Worm (Caenorhabditis elegans) whole organism, early embryonic: ENCODE results near the gene C39B10.4.

ENCODE experiments used
- B0310.2 ChIP-seq: sonication (generic microtip); optimal IDR thresholded peaks from 2 replicates; lab custom pipeline; 2016; ENCODE audit warnings: mild to moderate bottlenecking, missing genetic modification characterization, missing compliant biosample characterization
- F13C5.2 ChIP-seq: sonication (generic microtip); optimal IDR thresholded peaks from 2 replicates; lab custom pipeline; 2017; ENCODE audit warnings: mild to moderate bottlenecking, missing genetic modification characterization, inconsistent platforms, missing compliant biosample characterization
- aly-1 ChIP-seq: sonication (generic microtip); optimal IDR thresholded peaks from 2 replicates; lab custom pipeline; 2016; ENCODE audit warnings: missing genetic modification characterization, missing compliant biosample characterization
- ama-1 ChIP-seq: fragments of 150-350 bp; optimal IDR thresholded peaks from 2 replicates; lab custom pipeline; 2014
- ceh-13 ChIP-seq: fragments of 200-800 bp; sonication (Bioruptor generic); optimal IDR thresholded peaks from 2 replicates; lab custom pipeline; 2018; ENCODE audit warnings: mild to moderate bottlenecking, missing genetic modification characterization, missing compliant biosample characterization
- ceh-36 ChIP-seq: sonication (generic microtip); optimal IDR thresholded peaks from 2 replicates; lab custom pipeline; 2016; ENCODE audit warnings: missing genetic modification characterization, inconsistent platforms, missing compliant biosample characterization
- ets-7 ChIP-seq: sonication (generic microtip); optimal IDR thresholded peaks from 2 replicates; lab custom pipeline; 2016; ENCODE audit warnings: missing genotype, missing genetic modification characterization, missing compliant biosample characterization
- flt-1 ChIP-seq: fragments of 200-800 bp; sonication (Bioruptor generic); IDR thresholded peaks from 2 replicates; pipeline ENCODE4 v1.3.6; 2022; ENCODE audit warnings: missing genetic modification characterization, missing compliant biosample characterization
- hmbx-1 ChIP-seq: sonication (generic microtip); optimal IDR thresholded peaks from 2 replicates; lab custom pipeline; 2016; ENCODE audit warnings: mild to moderate bottlenecking, missing genetic modification characterization, missing compliant biosample characterization
- hmg-4 ChIP-seq: fragments of 200-800 bp; sonication (Bioruptor generic); optimal IDR thresholded peaks from 2 replicates; lab custom pipeline; 2018; ENCODE audit warnings: mild to moderate bottlenecking, missing genetic modification characterization, missing compliant biosample characterization
- hnd-1 ChIP-seq: sonication (generic microtip); optimal IDR thresholded peaks from 2 replicates; lab custom pipeline; 2016; ENCODE audit warnings: missing genetic modification characterization, missing compliant biosample characterization
- pes-1 ChIP-seq: fragments of 200-800 bp; sonication (Bioruptor generic); IDR thresholded peaks from 2 replicates; pipeline ENCODE4 v1.3.6; 2022; ENCODE audit warnings: missing genetic modification reagents, missing genetic modification characterization, missing compliant biosample characterization
- scrt-1 ChIP-seq: fragments of 200-800 bp; sonication (Bioruptor generic); IDR thresholded peaks from 2 replicates; pipeline ENCODE4 v1.3.6; 2022; ENCODE audit warnings: missing genetic modification characterization, missing compliant biosample characterization
- sea-1 ChIP-seq: fragments of 200-800 bp; sonication (Bioruptor generic); conservative IDR thresholded peaks from 2 replicates; pipeline ENCODE4 v1.3.6; 2022; ENCODE audit warnings: missing genetic modification characterization, missing compliant biosample characterization
- tbx-11 ChIP-seq: fragments of 200-800 bp; sonication (Bioruptor generic); IDR thresholded peaks from 2 replicates; pipeline ENCODE4 v1.3.6; 2022; ENCODE audit warnings: missing genetic modification characterization, missing compliant biosample characterization
- tbx-37 ChIP-seq: fragments of 200-800 bp; sonication (Bioruptor generic); conservative IDR thresholded peaks from 2 replicates; pipeline ENCODE4 v1.3.6; 2022; ENCODE audit warnings: missing genetic modification reagents, missing genetic modification characterization, missing compliant biosample characterization
- tra-4 ChIP-seq: sonication (generic microtip); optimal IDR thresholded peaks from 2 replicates; lab custom pipeline; 2017; ENCODE audit warnings: missing genetic modification characterization, missing compliant biosample characterization

The C39B10.4 gene

ce11 chrX:10453960-10454359 is 9.2 kb downstream of the C39B10.4 start, which contains the start of gene lgc-41:
TSS of gene lgc-41 (plus strand) at chrX:10454260.
- TF ChIP-seq ama-1 (lab: Kevin White, UChicago) (no peak), hmg-4 (GFP tag; lab: Kevin White, UChicago) (no peak), pes-1 (no peak), hnd-1 (tag; lab: Kevin White, UChicago) (no peak), aly-1 (tag; lab: Kevin White, UChicago) (no peak), flt-1 (GFP tag; lab: Robert Waterston, UW) (no peak), B0310.2 (no peak), tbx-11 (no peak), tra-4 (tag; lab: Kevin White, UChicago) (no peak), scrt-1 (GFP tag; lab: Robert Waterston, UW) (no peak), F13C5.2 (tag; lab: Kevin White, UChicago) (no peak), ets-7 (tag; lab: Kevin White, UChicago) (no peak), sea-1 (GFP tag; lab: Robert Waterston, UW) (no peak), ceh-36 (tag; lab: Kevin White, UChicago) (no peak)

ce11 chrX:10462391-10462790 is 17.6 kb downstream of the C39B10.4 start:
- no peak for TF ChIP-seq pes-1
- no peak for TF ChIP-seq tbx-37 (GFP tag; lab: Robert Waterston, UW)

ce11 chrX:10463542-10463941 is 18.7 kb downstream of the C39B10.4 start, which contains the start of gene C39B10.1:
TSS of gene C39B10.1 (minus strand) at chrX:10463642.
- TF ChIP-seq ceh-13: no peak
- no peak for TF ChIP-seq ceh-36 (tag; lab: Kevin White, UChicago)
- no peak for TF ChIP-seq scrt-1 (GFP tag; lab: Robert Waterston, UW)
- TF ChIP-seq hmbx-1: no peak
- no peak for TF ChIP-seq hmg-4 (GFP tag; lab: Kevin White, UChicago)
- TF ChIP-seq tbx-37 (GFP tag; lab: Robert Waterston, UW): no peak
- TF ChIP-seq tbx-11: no peak
- TF ChIP-seq ama-1 (lab: Kevin White, UChicago): no peak
- TF ChIP-seq ets-7 (tag; lab: Kevin White, UChicago): no peak
- TF ChIP-seq B0310.2: no peak
- no peak for TF ChIP-seq tra-4 (tag; lab: Kevin White, UChicago)
- TF ChIP-seq sea-1 (GFP tag; lab: Robert Waterston, UW): no peak
- TF ChIP-seq pes-1: no peak
- no peak for TF ChIP-seq aly-1 (tag; lab: Kevin White, UChicago)
- TF ChIP-seq hnd-1 (tag; lab: Kevin White, UChicago): no peak
- no peak for TF ChIP-seq F13C5.2 (tag; lab: Kevin White, UChicago)
- TF ChIP-seq flt-1 (GFP tag; lab: Robert Waterston, UW): no peak

ce11 chrX:10474998-10475577 is 30.3 kb downstream of the C39B10.4 start, which contains the start of gene elt-4:
TSS of gene elt-4 (plus strand) at chrX:10475527.
- no peak for TF ChIP-seq aly-1 (tag; lab: Kevin White, UChicago)
- TF ChIP-seq ama-1 (lab: Kevin White, UChicago): no peak
- no peak for TF ChIP-seq F13C5.2 (tag; lab: Kevin White, UChicago)
- no peak for TF ChIP-seq scrt-1 (GFP tag; lab: Robert Waterston, UW)
- TF ChIP-seq B0310.2: no peak
- TF ChIP-seq tra-4 (tag; lab: Kevin White, UChicago): no peak
- no peak for TF ChIP-seq ceh-13
- no peak for TF ChIP-seq tbx-11
- no peak for TF ChIP-seq ceh-36 (tag; lab: Kevin White, UChicago)
- TF ChIP-seq ets-7 (tag; lab: Kevin White, UChicago): no peak
- no peak for TF ChIP-seq hnd-1 (tag; lab: Kevin White, UChicago)
- no peak for TF ChIP-seq hmbx-1
- no peak for TF ChIP-seq pes-1

ce11 chrX:10476573-10476972 is 31.8 kb downstream of the C39B10.4 start, which contains the start of gene C39B10.7:
TSS of gene C39B10.7 (plus strand) at chrX:10476873.
- no peak for TF ChIP-seq tbx-11

- no peak for TF ChIP-seq sea-1 (GFP tag; lab: Robert Waterston, UW)
- TF ChIP-seq hnd-1 (tag; lab: Kevin White, UChicago): no peak
- TF ChIP-seq tra-4 (tag; lab: Kevin White, UChicago): no peak
- TF ChIP-seq scrt-1 (GFP tag; lab: Robert Waterston, UW): no peak
- TF ChIP-seq F13C5.2 (tag; lab: Kevin White, UChicago): no peak
- no peak for TF ChIP-seq hmbx-1
- no peak for TF ChIP-seq pes-1
- no peak for TF ChIP-seq ceh-36 (tag; lab: Kevin White, UChicago)
- no peak for TF ChIP-seq hmg-4 (GFP tag; lab: Kevin White, UChicago)
- TF ChIP-seq tbx-11: no peak
- TF ChIP-seq B0310.2: no peak
- TF ChIP-seq tbx-37 (GFP tag; lab: Robert Waterston, UW): no peak
- TF ChIP-seq ceh-13: no peak
- TF ChIP-seq ets-7 (tag; lab: Kevin White, UChicago): no peak
- TF ChIP-seq ama-1 (lab: Kevin White, UChicago): no peak
- TF ChIP-seq aly-1 (tag; lab: Kevin White, UChicago): no peak
These were observed 32.6 kb downstream of the C39B10.4 start for ce11 chrX:10477172-10477985.

- TF ChIP-seq hnd-1 (tag; lab: Kevin White, UChicago): no peak
These were observed 34.4 kb downstream of the C39B10.4 start for ce11 chrX:10479108-10479738.
